Worm (Caenorhabditis elegans): Measurements from ENCODE around the gene unc-132.
A peak's percentile ranks its signal among the peaks of the same experiment; 100 is the strongest.

Gene unc-132

DNA sequence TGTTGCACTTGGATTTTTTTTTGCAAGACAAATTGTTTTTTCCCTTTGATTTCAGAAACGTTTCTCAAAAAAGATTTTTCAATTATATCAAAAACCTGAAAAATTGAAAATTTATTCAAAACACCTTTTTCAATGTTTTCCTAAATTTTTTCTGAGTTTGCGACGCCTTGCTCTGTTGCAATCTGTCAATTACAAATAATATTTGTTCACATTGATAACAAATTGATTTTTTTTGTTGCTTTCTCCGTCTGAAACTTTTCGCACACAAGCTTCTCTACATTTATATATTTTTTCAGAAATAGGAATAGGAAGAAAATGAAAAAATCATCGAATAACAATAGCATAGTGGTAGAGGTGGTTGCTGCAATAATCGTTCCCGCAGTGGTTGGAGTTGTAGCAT, 18.4 kb upstream of the unc-132 start, which contains the start of gene Y39H10B.2:
Gene Y39H10B.2, plus strand, starts transcription at position 301 of the 400 bp plus-strand sequence.
- no peak for TF ChIP-seq F44E2.7 (GFP tag; IDR thresholded peaks at IDR 0.05)
- TF ChIP-seq hlh-11 (tag; optimal IDR thresholded peaks at IDR 0.05) = no peak
- TF ChIP-seq daf-16 (GFP tag; optimal IDR thresholded peaks at IDR 0.05) = no peak
- peak; percentile 42 for TF ChIP-seq daf-16 (tag; optimal IDR thresholded peaks at IDR 0.05)
- TF ChIP-seq D1046.2 (GFP tag; IDR thresholded peaks at IDR 0.05) = no peak
- TF ChIP-seq ceh-44 (GFP tag; IDR thresholded peaks at IDR 0.05) = no peak
- no peak for TF ChIP-seq dpl-1 (GFP tag; optimal IDR thresholded peaks at IDR 0.05)

DNA sequence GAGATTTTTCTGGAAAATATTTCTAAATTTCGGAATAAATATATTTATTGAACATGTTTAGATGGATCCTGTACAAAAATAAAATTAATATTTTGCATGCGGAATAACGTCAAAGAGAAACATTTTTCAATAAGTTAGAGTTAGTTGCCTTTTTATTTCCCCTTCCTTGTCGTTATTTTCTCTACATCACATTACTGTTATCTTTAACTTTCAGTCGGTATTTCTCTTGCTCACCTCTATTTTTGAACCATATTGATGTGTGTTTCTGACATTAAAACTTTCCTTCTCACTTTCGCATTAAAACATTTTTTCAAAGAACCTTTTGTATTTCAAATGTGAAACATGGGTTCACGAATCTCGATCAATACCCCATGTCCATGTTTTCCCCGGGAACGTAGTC, 16.4 kb upstream of the unc-132 start, which contains the start of gene Y39H10B.3:
Gene Y39H10B.3, plus strand, starts transcription at position 301 of the 400 bp plus-strand sequence.
- TF ChIP-seq dmd-8 (GFP tag; IDR thresholded peaks at IDR 0.05) = no peak
- no peak for TF ChIP-seq tag-97 (GFP tag; IDR thresholded peaks at IDR 0.05)
- TF ChIP-seq sdz-12 (GFP tag; optimal IDR thresholded peaks at IDR 0.05) = no peak
- no peak for TF ChIP-seq ztf-7 (tag; optimal IDR thresholded peaks at IDR 0.05)
- TF ChIP-seq fos-1 (tag; optimal IDR thresholded peaks at IDR 0.05) = no peak
- no peak for TF ChIP-seq unc-39 (tag; optimal IDR thresholded peaks at IDR 0.05)
- TF ChIP-seq T26A8.4 (GFP tag; IDR thresholded peaks at IDR 0.05) = no peak
- no peak for TF ChIP-seq zag-1 (tag; optimal IDR thresholded peaks at IDR 0.05)
- no peak for TF ChIP-seq ceh-62 (tag; optimal IDR thresholded peaks at IDR 0.05)
- TF ChIP-seq F10B5.3 (tag; optimal IDR thresholded peaks at IDR 0.05) = no peak
- no peak for TF ChIP-seq duxl-1 (tag; optimal IDR thresholded peaks at IDR 0.05; ENCODE audit: poor library complexity)
- TF ChIP-seq pqm-1 (tag; optimal IDR thresholded peaks at IDR 0.05) = no peak
- no peak for TF ChIP-seq nhr-237 (tag; optimal IDR thresholded peaks at IDR 0.05)
- no peak for TF ChIP-seq snpc-1.2 (GFP tag; IDR thresholded peaks at IDR 0.05)
- no peak for TF ChIP-seq madf-9 (GFP tag; conservative IDR thresholded peaks at IDR 0.05)

DNA sequence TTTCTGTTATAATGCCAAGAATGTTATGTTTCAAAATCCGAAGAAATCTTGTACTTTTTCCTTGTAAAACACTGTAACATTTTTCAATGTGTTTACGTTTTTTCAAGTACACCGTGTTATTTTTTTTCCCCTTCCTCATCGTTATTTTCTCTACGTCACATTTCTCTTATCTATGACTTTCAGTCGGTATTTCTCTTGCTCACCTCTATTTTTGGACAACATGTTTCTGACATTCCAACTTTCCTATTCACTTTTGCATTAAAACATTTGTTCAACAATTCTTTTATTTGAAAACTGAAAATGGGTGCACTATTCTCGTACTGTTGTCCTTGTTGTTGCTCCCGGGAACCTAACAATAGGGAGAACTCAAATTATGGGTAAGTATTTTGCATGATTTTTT, 13.8 kb upstream of the unc-132 start, which contains the start of gene pals-33:
Gene pals-33, plus strand, starts transcription at position 301 of the 400 bp plus-strand sequence.
- TF ChIP-seq D1046.2 (GFP tag; IDR thresholded peaks at IDR 0.05) (no peak), F26F4.8 (GFP tag; conservative IDR thresholded peaks at IDR 0.05) (no peak), lim-7 (GFP tag; IDR thresholded peaks at IDR 0.05) (no peak), ZK337.2 (GFP tag; IDR thresholded peaks at IDR 0.05) (no peak), nhr-237 (tag; optimal IDR thresholded peaks at IDR 0.05) (no peak), daf-16 (GFP tag; optimal IDR thresholded peaks at IDR 0.05) (no peak), daf-16 (tag; optimal IDR thresholded peaks at IDR 0.05) (peak; percentile 56), gei-8 (GFP tag; optimal IDR thresholded peaks at IDR 0.05) (no peak), zip-2 (tag; optimal IDR thresholded peaks at IDR 0.05) (no peak), aha-1 (tag) (peak; percentile 27), mxl-3 (GFP tag; optimal IDR thresholded peaks at IDR 0.05) (no peak), rbr-2 (tag; optimal IDR thresholded peaks at IDR 0.05) (no peak), daf-12 (tag; optimal IDR thresholded peaks at IDR 0.05) (no peak), lir-3 (tag; optimal IDR thresholded peaks at IDR 0.05) (no peak), hlh-11 (tag; optimal IDR thresholded peaks at IDR 0.05) (no peak), attf-4 (tag; optimal IDR thresholded peaks at IDR 0.05) (no peak), Y105C5A.15 (GFP tag; IDR thresholded peaks at IDR 0.05) (no peak), nhr-102 (tag; optimal IDR thresholded peaks at IDR 0.05) (no peak), nhr-42 (GFP tag; IDR thresholded peaks at IDR 0.05) (no peak)

DNA sequence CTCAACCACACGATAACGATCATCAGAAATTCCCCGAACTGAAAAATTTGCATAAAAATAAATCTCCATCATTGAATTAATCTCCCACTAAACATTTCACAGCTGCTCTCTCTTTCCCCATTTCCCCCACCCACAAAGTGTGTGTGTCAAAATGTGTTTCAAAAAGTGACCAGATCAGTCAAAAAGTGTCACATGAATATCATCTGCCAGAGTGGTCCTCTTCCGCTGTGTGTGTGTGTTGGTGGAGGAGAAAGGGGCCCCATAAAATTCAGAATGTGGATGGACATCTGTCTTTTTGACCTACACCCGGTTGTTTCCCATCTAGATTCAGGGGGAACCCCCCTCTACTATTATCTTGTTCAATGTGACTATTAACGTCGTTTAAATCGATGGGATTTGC, 9.7 kb upstream of the unc-132 start:
- peak; percentile 45 for TF ChIP-seq hlh-30 (tag; optimal IDR thresholded peaks at IDR 0.05; ENCODE audit: insufficient read depth)
- no peak for TF ChIP-seq nhr-41 (GFP tag; IDR thresholded peaks at IDR 0.05)
- peak; percentile 41 for TF ChIP-seq hlh-11 (tag; optimal IDR thresholded peaks at IDR 0.05)
- TF ChIP-seq nhr-11 (tag; optimal IDR thresholded peaks at IDR 0.05) = peak; percentile 16
- TF ChIP-seq ceh-62 (tag; optimal IDR thresholded peaks at IDR 0.05) = no peak
